Worm (Caenorhabditis elegans): ENCODE measurements around the gene C53A5.16.

ce11 chrV:14530813-14531212 is 8.4 kb upstream of the C53A5.16 start, which contains the start of gene kcnl-4:
- TF ChIP-seq nhr-28 (tag; optimal IDR thresholded peaks at IDR 0.05) (no peak), ceh-82 (tag; optimal IDR thresholded peaks at IDR 0.05) (no peak), aly-2 (tag; optimal IDR thresholded peaks at IDR 0.05) (no peak), unc-62 (GFP tag; optimal IDR thresholded peaks at IDR 0.05) (no peak), nhr-11 (tag; optimal IDR thresholded peaks at IDR 0.05) (no peak), sea-2 (GFP tag; optimal IDR thresholded peaks at IDR 0.05) (no peak), ceh-28 (tag; optimal IDR thresholded peaks at IDR 0.05) (no peak), ztf-11 (tag; optimal IDR thresholded peaks at IDR 0.05) (no peak), nhr-237 (tag; optimal IDR thresholded peaks at IDR 0.05) (no peak), jun-1 (tag; optimal IDR thresholded peaks at IDR 0.05) (no peak), pqm-1 (tag; optimal IDR thresholded peaks at IDR 0.05) (no peak), nhr-76 (tag; optimal IDR thresholded peaks at IDR 0.05) (no peak)

All from whole organism, L3 larva.